Worm (Caenorhabditis elegans) whole organism, mixed stage, embryonic: Measurements from ENCODE around the gene Y45F3A.8.

ENCODE experiments used
- bed-3 ChIP-seq: fragments of 200-800 bp; sonication (Bioruptor generic); optimal IDR thresholded peaks from 3 replicates; lab custom pipeline; 2018; ENCODE audit warnings: mild to moderate bottlenecking, missing genetic modification characterization, moderate library complexity, missing compliant biosample characterization
- nhr-28 ChIP-seq: fragments of 150-350 bp; optimal IDR thresholded peaks from 2 replicates; lab custom pipeline; 2014; ENCODE audit warnings: missing biosample characterization, missing genetic modification characterization
- unc-120 ChIP-seq: sonication (generic microtip); optimal IDR thresholded peaks from 2 replicates; lab custom pipeline; 2017; ENCODE audit warnings: missing genetic modification characterization, missing compliant biosample characterization; ENCODE audit not compliant: poor library complexity, severe bottlenecking

- TF ChIP-seq bed-3 (GFP tag; lab: Kevin White, UChicago) (no peak), unc-120 (no peak), nhr-28 (no peak)
Measured at ce11 chrIII:10605049-10605448, 12.4 kb upstream of the Y45F3A.8 start, which contains the start of gene rabx-5.
